Fruit fly (Drosophila melanogaster) S2 (cell line): ENCODE data around the gene DNaseII.

Experiments used
- CG8478 ChIP-seq: fragments of >200 bp; optimal IDR thresholded peaks from 2 replicates; lab custom pipeline; 2018
- CTCF ChIP-seq, 2 experiments: fragments of >200 bp; optimal IDR thresholded peaks; 2 replicates each; lab custom pipeline; 2018

- no peak for TF ChIP-seq CG8478 (lab: Kevin White, UChicago)
- no peak for TF ChIP-seq CTCF (optimal IDR thresholded peaks at IDR 0.05; lab: Kevin White, UChicago)
Measured at dm6 chr3R:18052799-18053586, 33.8 kb downstream of the DNaseII start, which contains the start of gene htl.
